Worm (Caenorhabditis elegans) whole organism, L4/young adult: ENCODE measurements around the gene F47G3.1.

Experiments used
- W03F9.2 ChIP-seq: fragments of 150-350 bp; optimal IDR thresholded peaks from 2 replicates; lab custom pipeline; 2014; ENCODE audit warnings: missing biosample characterization, missing genetic modification characterization
- dao-5 ChIP-seq: sonication (generic microtip); optimal IDR thresholded peaks from 2 replicates; lab custom pipeline; 2016; ENCODE audit warnings: missing genotype, missing genetic modification characterization, moderate library complexity, missing compliant biosample characterization
- him-1 ChIP-seq: sonication (generic microtip); optimal IDR thresholded peaks from 2 replicates; lab custom pipeline; 2016; ENCODE audit warnings: missing genotype, missing genetic modification reagents, missing genetic modification characterization, missing compliant biosample characterization

Gene F47G3.1

DNA sequence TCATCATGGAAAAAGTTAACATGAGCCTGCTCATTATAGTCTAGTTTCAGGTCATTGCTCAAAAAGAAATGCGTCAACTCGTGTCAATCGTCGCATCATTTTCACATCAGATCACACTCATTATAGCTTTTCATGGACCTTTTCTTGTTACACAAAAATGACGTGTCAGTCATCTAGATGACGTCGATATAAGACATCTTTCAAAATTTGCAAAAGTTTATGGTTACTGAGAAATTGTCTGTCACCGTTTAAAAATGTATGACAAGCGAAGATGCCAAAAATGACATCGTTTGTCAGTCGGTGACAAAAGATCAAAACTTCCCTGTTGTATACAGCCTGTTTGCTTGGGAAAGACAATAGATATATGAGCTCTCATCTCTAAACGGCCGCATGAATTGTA lies 55.6 kb downstream of the F47G3.1 start:
- TF ChIP-seq dao-5 (tag; lab: Kevin White, UChicago) (no peak), W03F9.2 (tag; lab: Kevin White, UChicago) (no peak), him-1 (tag; lab: Kevin White, UChicago) (no peak)
